Fruit fly (Drosophila melanogaster): ENCODE measurements around the gene InR.

DNA sequence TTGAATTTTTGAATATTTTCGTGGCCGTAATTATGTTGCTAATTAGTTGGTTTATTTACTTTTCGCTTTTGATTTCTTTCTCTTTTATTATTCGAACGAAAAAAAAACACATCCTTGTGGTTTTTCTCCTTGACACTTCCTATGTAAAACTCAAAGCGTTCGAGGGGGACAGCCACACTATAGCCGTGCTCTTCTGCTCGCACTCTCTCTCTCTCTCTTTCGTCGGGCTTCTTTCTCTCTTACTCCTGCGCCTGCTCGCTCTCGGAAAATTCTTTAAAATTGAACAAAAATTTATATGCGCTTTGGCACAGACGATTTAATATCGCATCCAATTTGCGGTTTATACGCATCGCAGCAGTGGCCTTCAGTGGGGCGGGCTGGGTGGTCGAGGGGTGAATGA lies 61.2 kb downstream of the InR start:
- TF ChIP-seq net (GFP tag; optimal IDR thresholded peaks at IDR 0.05) (no peak), CG8119 (GFP tag; IDR thresholded peaks at IDR 0.05) (no peak), topi (GFP tag; optimal IDR thresholded peaks at IDR 0.05) (no peak), salr (GFP tag; optimal IDR thresholded peaks at IDR 0.05) (no peak), Gug (GFP tag; IDR thresholded peaks at IDR 0.05) (no peak), CG6276 (GFP tag; optimal IDR thresholded peaks at IDR 0.05) (no peak), CG11902 (GFP tag; optimal IDR thresholded peaks at IDR 0.05) (no peak), Hr38 (GFP tag; optimal IDR thresholded peaks at IDR 0.05) (no peak)

Data from whole organism, prepupa.